Fruit fly (Drosophila melanogaster) whole organism, pupa: ENCODE measurements around the gene Fhos.

ENCODE experiments used
- CG12605 ChIP-seq: fragments of 200-800 bp; sonication (Bioruptor generic); IDR thresholded peaks from 2 replicates; pipeline ENCODE4 v1.3.6; 2022; ENCODE audit warnings: missing biosample characterization, missing genetic modification characterization
- CG14655 ChIP-seq: fragments of 200-800 bp; sonication (Bioruptor generic); optimal IDR thresholded peaks from 3 replicates; lab custom pipeline; 2017; ENCODE audit warnings: mild to moderate bottlenecking, missing biosample characterization, missing genetic modification reagents, missing genetic modification characterization
- CG17806 ChIP-seq: fragments of 200-800 bp; sonication (Bioruptor generic); optimal IDR thresholded peaks from 2 replicates; lab custom pipeline; 2018; ENCODE audit warnings: missing biosample characterization, mild to moderate bottlenecking, missing genetic modification characterization, moderate library complexity
- CG32121 ChIP-seq: fragments of 200-800 bp; sonication (Bioruptor generic); IDR thresholded peaks from 2 replicates; pipeline ENCODE4 v1.3.6; 2022; ENCODE audit warnings: missing biosample characterization, missing genetic modification characterization
- CG34367 ChIP-seq: fragments of 200-800 bp; sonication (Bioruptor generic); optimal IDR thresholded peaks from 2 replicates; lab custom pipeline; 2018; ENCODE audit warnings: missing biosample characterization, mild to moderate bottlenecking, missing genetic modification characterization
- CG4496 ChIP-seq: fragments of 200-800 bp; sonication (Bioruptor generic); IDR thresholded peaks from 3 replicates; pipeline ENCODE4 v1.3.6; 2022; ENCODE audit warnings: missing biosample characterization, missing genetic modification characterization
- CG8301 ChIP-seq: fragments of 200-800 bp; sonication (Bioruptor generic); optimal IDR thresholded peaks from 2 replicates; lab custom pipeline; 2018; ENCODE audit warnings: missing biosample characterization, mild to moderate bottlenecking, missing genetic modification characterization
- CG9948 ChIP-seq: fragments of 200-800 bp; sonication (Bioruptor generic); optimal IDR thresholded peaks from 2 replicates; lab custom pipeline; 2018; ENCODE audit warnings: missing biosample characterization, mild to moderate bottlenecking, missing genetic modification characterization, moderate library complexity
- D1 ChIP-seq: fragments of 200-800 bp; sonication (Bioruptor generic); optimal IDR thresholded peaks from 2 replicates; lab custom pipeline; 2018; ENCODE audit warnings: missing biosample characterization, mild to moderate bottlenecking, missing genetic modification characterization, moderate library complexity
- EcR ChIP-seq: fragments of 200-800 bp; sonication (Bioruptor generic); optimal IDR thresholded peaks from 3 replicates; lab custom pipeline; 2019; ENCODE audit warnings: missing biosample characterization, missing genetic modification characterization, mild to moderate bottlenecking, moderate library complexity, missing genetic modification reagents
- Pif1A ChIP-seq: fragments of 200-800 bp; sonication (Bioruptor generic); optimal IDR thresholded peaks from 3 replicates; lab custom pipeline; 2016; ENCODE audit warnings: missing biosample characterization, missing genetic modification characterization
- Pif1B ChIP-seq: fragments of 200-800 bp; sonication (Bioruptor generic); optimal IDR thresholded peaks from 3 replicates; lab custom pipeline; 2016; ENCODE audit warnings: missing biosample characterization, missing genetic modification characterization
- gl ChIP-seq: fragments of 200-800 bp; sonication (Bioruptor generic); optimal IDR thresholded peaks from 2 replicates; lab custom pipeline; 2018; ENCODE audit warnings: missing biosample characterization, mild to moderate bottlenecking, missing genetic modification characterization

DNA sequence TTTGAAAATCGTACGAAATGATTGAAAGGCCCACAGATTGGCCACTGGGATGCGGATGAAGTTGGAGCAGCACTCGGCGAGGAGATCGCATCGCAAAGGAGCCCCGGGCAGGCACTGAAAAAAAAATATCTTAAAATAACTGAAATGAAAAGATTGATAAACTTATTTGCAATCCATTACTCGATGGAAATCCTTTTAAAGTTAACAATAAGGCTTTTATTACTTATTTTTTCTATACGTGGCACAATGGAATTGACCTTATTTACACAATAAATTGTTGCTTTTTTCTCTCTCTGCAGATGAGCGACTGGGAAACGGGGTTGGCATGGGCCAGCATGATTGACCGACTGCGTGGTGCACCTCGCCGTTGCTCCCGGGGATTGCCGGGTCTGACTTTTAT is 2.2 kb upstream of the Fhos start:
- TF ChIP-seq CG9948 (tag; lab: Kevin White, UChicago) (no peak), CG17806 (tag; lab: Kevin White, UChicago) (no peak), EcR (GFP tag; lab: Kevin White, UChicago) (no peak), CG32121 (peak; percentile 76), Pif1A (GFP tag; lab: Kevin White, UChicago) (no peak), gl (tag; lab: Kevin White, UChicago) (no peak), D1 (tag; lab: Kevin White, UChicago) (no peak), Pif1B (no peak), CG4496 (GFP tag; lab: Robert Waterston, UW) (peak; percentile 58; the same call in 2 of the 3 replicates), CG14655 (GFP tag; lab: Kevin White, UChicago) (peak; percentile 32), CG34367 (no peak), CG12605 (peak; percentile 33; the same call in 1 of the 2 replicates), CG8301 (tag; lab: Kevin White, UChicago) (peak; percentile 54)
